Worm (Caenorhabditis elegans): ENCODE measurements around the gene panl-3.

panl-3 gene

ce11 chrIII:9796448-9796847 is 22.4 kb upstream of the panl-3 start, which contains the start of gene srxa-10:
Gene srxa-10 (minus strand): TSS chrIII:9796548.
- no peak for TF ChIP-seq pag-3 (tag; optimal IDR thresholded peaks at IDR 0.05; ENCODE audit: borderline replicate concordance, insufficient read depth)
- no peak for TF ChIP-seq C16A3.4 (tag; optimal IDR thresholded peaks at IDR 0.05)
- TF ChIP-seq egl-27 (tag; optimal IDR thresholded peaks at IDR 0.05) = no peak
- TF ChIP-seq vab-15 (tag; optimal IDR thresholded peaks at IDR 0.05) = no peak
- no peak for TF ChIP-seq tbx-2 (tag; optimal IDR thresholded peaks at IDR 0.05)
- no peak for TF ChIP-seq lin-39 (tag; optimal IDR thresholded peaks at IDR 0.05)
- TF ChIP-seq nhr-47 (tag; optimal IDR thresholded peaks at IDR 0.05) = no peak
- no peak for TF ChIP-seq jun-1 (tag; optimal IDR thresholded peaks at IDR 0.05)
- no peak for TF ChIP-seq egl-13 (tag; optimal IDR thresholded peaks at IDR 0.05)
- TF ChIP-seq unc-98 (GFP tag; IDR thresholded peaks at IDR 0.05) = no peak
- no peak for TF ChIP-seq ztf-4 (tag; optimal IDR thresholded peaks at IDR 0.05)
- no peak for TF ChIP-seq lir-3 (tag; optimal IDR thresholded peaks at IDR 0.05; ENCODE audit: poor library complexity)
- TF ChIP-seq C34B4.2 (tag; optimal IDR thresholded peaks at IDR 0.05) = no peak
- no peak for TF ChIP-seq ama-1 (optimal IDR thresholded peaks at IDR 0.05)
- no peak for TF ChIP-seq fkh-10 (GFP tag; optimal IDR thresholded peaks at IDR 0.05)
- no peak for TF ChIP-seq lin-14 (GFP tag; optimal IDR thresholded peaks at IDR 0.05)
- TF ChIP-seq ceh-8 (GFP tag; optimal IDR thresholded peaks at IDR 0.05) = no peak
- no peak for TF ChIP-seq nhr-71 (tag; optimal IDR thresholded peaks at IDR 0.05)
- TF ChIP-seq blmp-1 (tag; optimal IDR thresholded peaks at IDR 0.05) = no peak
- TF ChIP-seq nhr-77 (tag; optimal IDR thresholded peaks at IDR 0.05) = no peak

- TF ChIP-seq nhr-77 (tag; optimal IDR thresholded peaks at IDR 0.05) = no peak
- TF ChIP-seq ceh-8 (GFP tag; optimal IDR thresholded peaks at IDR 0.05) = no peak
- no peak for TF ChIP-seq isw-1 (GFP tag; IDR thresholded peaks at IDR 0.05)
- TF ChIP-seq zip-4 (GFP tag; optimal IDR thresholded peaks at IDR 0.05) = no peak
- TF ChIP-seq nhr-76 (tag; optimal IDR thresholded peaks at IDR 0.05) = no peak
- peak; percentile 31 for TF ChIP-seq nhr-85 (tag)
- TF ChIP-seq sptf-1 (tag; optimal IDR thresholded peaks at IDR 0.05) = no peak
- TF ChIP-seq aly-2 (tag; optimal IDR thresholded peaks at IDR 0.05) = peak; percentile 32
- TF ChIP-seq nhr-71 (tag; optimal IDR thresholded peaks at IDR 0.05) = peak; percentile 20
- TF ChIP-seq ztf-11 (tag; optimal IDR thresholded peaks at IDR 0.05) = no peak
- TF ChIP-seq mep-1 (tag; optimal IDR thresholded peaks at IDR 0.05) = no peak
- peak; percentile 68 for TF ChIP-seq rnt-1 (tag; optimal IDR thresholded peaks at IDR 0.05)
- TF ChIP-seq dpl-1 (GFP tag; optimal IDR thresholded peaks at IDR 0.05) = peak in 1 of 3 experiments; percentile 43
- no peak for TF ChIP-seq tbx-2 (tag; optimal IDR thresholded peaks at IDR 0.05)
- TF ChIP-seq lir-3 (tag; optimal IDR thresholded peaks at IDR 0.05; ENCODE audit: poor library complexity) = peak; percentile 35
- TF ChIP-seq mdl-1 (tag; optimal IDR thresholded peaks at IDR 0.05) = peak in 1 of 2 experiments; percentile 12
- peak in 1 of 2 experiments; percentile 27 for TF ChIP-seq lsy-2 (tag; optimal IDR thresholded peaks at IDR 0.05)
- peak in 1 of 2 experiments; percentile 32 for TF ChIP-seq lin-35 (GFP tag; optimal IDR thresholded peaks at IDR 0.05)
- TF ChIP-seq snu-23 (GFP tag; optimal IDR thresholded peaks at IDR 0.05) = peak; percentile 30
- no peak for TF ChIP-seq egl-27 (tag; optimal IDR thresholded peaks at IDR 0.05)
- TF ChIP-seq fkh-4 (tag; optimal IDR thresholded peaks at IDR 0.05; ENCODE audit: borderline replicate concordance) = peak; percentile 21
- peak; percentile 1 to 27 for TF ChIP-seq efl-1 (optimal IDR thresholded peaks at IDR 0.05)
- peak in 1 of 2 experiments; percentile 22 for TF ChIP-seq efl-1 (GFP tag; optimal IDR thresholded peaks at IDR 0.05 in 1 of 2)
Observed at ce11 chrIII:9798478-9799157, 20.2 kb upstream of the panl-3 start, which contains the start of gene ZK632.2. Gene ZK632.2 (plus strand): TSS chrIII:9799107.

- TF ChIP-seq nhr-237 (tag; optimal IDR thresholded peaks at IDR 0.05) = no peak
- no peak for TF ChIP-seq fkh-4 (tag; optimal IDR thresholded peaks at IDR 0.05; ENCODE audit: borderline replicate concordance)
- no peak for TF ChIP-seq ztf-4 (tag; optimal IDR thresholded peaks at IDR 0.05)
- no peak for TF ChIP-seq dpl-1 (GFP tag; optimal IDR thresholded peaks at IDR 0.05)
- TF ChIP-seq efl-1 (optimal IDR thresholded peaks at IDR 0.05) = no peak
- TF ChIP-seq efl-1 (GFP tag; optimal IDR thresholded peaks at IDR 0.05 in 1 of 2) = peak in 1 of 2 experiments; percentile 55
Observed at ce11 chrIII:9802045-9802444, 16.8 kb upstream of the panl-3 start.
